Fruit fly (Drosophila melanogaster) whole organism, prepupa: ENCODE data around the gene CG4586.

Experiments
- CG10631 ChIP-seq: fragments of 200-800 bp; sonication (Bioruptor generic); optimal IDR thresholded peaks from 2 replicates; lab custom pipeline; 2016; ENCODE audit warnings: missing biosample characterization, missing genetic modification characterization
- CG10669 ChIP-seq: fragments of 200-800 bp; sonication (Bioruptor generic); optimal IDR thresholded peaks from 3 replicates; lab custom pipeline; 2018; ENCODE audit warnings: missing biosample characterization, mild to moderate bottlenecking, missing genetic modification characterization, moderate library complexity
- CG11762 ChIP-seq: fragments of 200-800 bp; sonication (Bioruptor generic); optimal IDR thresholded peaks from 3 replicates; lab custom pipeline; 2016; ENCODE audit warnings: missing biosample characterization, missing genetic modification characterization; ENCODE audit not compliant: insufficient read depth
- CG15336 ChIP-seq: fragments of 200-800 bp; sonication (Bioruptor generic); IDR thresholded peaks from 2 replicates; pipeline ENCODE4 v1.3.6; 2022; ENCODE audit warnings: missing biosample characterization, missing genetic modification characterization
- CG3032 ChIP-seq: fragments of 200-800 bp; optimal IDR thresholded peaks from 2 replicates; lab custom pipeline; 2019; ENCODE audit warnings: missing biosample characterization, mild to moderate bottlenecking, missing genetic modification characterization, moderate library complexity
- CG31627 ChIP-seq: fragments of 200-800 bp; sonication (Bioruptor generic); optimal IDR thresholded peaks from 3 replicates; lab custom pipeline; 2016; ENCODE audit warnings: missing biosample characterization, missing genetic modification characterization
- CG32006 ChIP-seq: fragments of 200-800 bp; sonication (Bioruptor generic); optimal IDR thresholded peaks from 3 replicates; lab custom pipeline; 2017; ENCODE audit warnings: missing biosample characterization, mild to moderate bottlenecking, missing genetic modification characterization
- CG34406 ChIP-seq: fragments of 200-800 bp; sonication (Bioruptor generic); optimal IDR thresholded peaks from 3 replicates; lab custom pipeline; 2016; ENCODE audit warnings: missing biosample characterization, missing genetic modification characterization
- CG3919 ChIP-seq: fragments of 200-800 bp; sonication (Bioruptor generic); optimal IDR thresholded peaks from 3 replicates; lab custom pipeline; 2016; ENCODE audit warnings: missing biosample characterization, missing genetic modification characterization
- CG6163 ChIP-seq: fragments of 200-800 bp; sonication (Bioruptor generic); IDR thresholded peaks from 3 replicates; pipeline ENCODE4 v1.3.6; 2022; ENCODE audit warnings: missing biosample characterization, missing genetic modification characterization
- CG6792 ChIP-seq: fragments of 200-800 bp; sonication (Bioruptor generic); optimal IDR thresholded peaks from 3 replicates; lab custom pipeline; 2016; ENCODE audit warnings: missing biosample characterization, missing genetic modification characterization
- CG6808 ChIP-seq: fragments of 200-800 bp; sonication (Bioruptor generic); optimal IDR thresholded peaks from 3 replicates; lab custom pipeline; 2017; ENCODE audit warnings: missing biosample characterization, missing genetic modification characterization, mild to moderate bottlenecking, moderate library complexity, missing genetic modification reagents
- CG7368 ChIP-seq: fragments of 200-800 bp; sonication (Bioruptor generic); optimal IDR thresholded peaks from 3 replicates; lab custom pipeline; 2016; ENCODE audit warnings: missing biosample characterization, missing genetic modification characterization
- CG8119 ChIP-seq: fragments of 200-800 bp; sonication (Bioruptor generic); IDR thresholded peaks from 3 replicates; pipeline ENCODE4 v1.3.6; 2022; ENCODE audit warnings: missing biosample characterization, missing genetic modification characterization
- CG8319 ChIP-seq: fragments of 200-800 bp; sonication (Bioruptor generic); optimal IDR thresholded peaks from 3 replicates; lab custom pipeline; 2016; ENCODE audit warnings: missing biosample characterization, missing genetic modification characterization
- CG8632 ChIP-seq: fragments of 200-800 bp; sonication (Bioruptor generic); optimal IDR thresholded peaks from 3 replicates; lab custom pipeline; 2016; ENCODE audit warnings: missing biosample characterization, missing genetic modification characterization
- Eip75B ChIP-seq: fragments of 200-800 bp; sonication (Bioruptor generic); optimal IDR thresholded peaks from 3 replicates; lab custom pipeline; 2016; ENCODE audit warnings: missing biosample characterization, missing genetic modification characterization
- Eip78C ChIP-seq: fragments of 200-800 bp; sonication (Bioruptor generic); peaks from one replicate; lab custom pipeline; 2016; ENCODE audit warnings: missing biosample characterization, missing genetic modification characterization
- Ets96B ChIP-seq: fragments of 200-800 bp; optimal IDR thresholded peaks from 2 replicates; lab custom pipeline; 2019; ENCODE audit warnings: missing biosample characterization, mild to moderate bottlenecking, missing genetic modification characterization, moderate library complexity
- Gug ChIP-seq: fragments of 200-800 bp; sonication (Bioruptor generic); IDR thresholded peaks from 2 replicates; pipeline ENCODE4 v1.3.6; 2022; ENCODE audit warnings: missing biosample characterization, missing genetic modification characterization
- Hr39 ChIP-seq: fragments of 200-800 bp; sonication (Bioruptor generic); optimal IDR thresholded peaks from 2 replicates; lab custom pipeline; 2016; ENCODE audit warnings: missing biosample characterization, missing genetic modification characterization
- Hr4 ChIP-seq: fragments of 200-800 bp; sonication (Bioruptor generic); optimal IDR thresholded peaks from 3 replicates; lab custom pipeline; 2016; ENCODE audit warnings: missing biosample characterization, missing genetic modification characterization
- Lpt ChIP-seq: fragments of 200-800 bp; sonication (Bioruptor generic); optimal IDR thresholded peaks from 3 replicates; lab custom pipeline; 2016; ENCODE audit warnings: missing biosample characterization, missing genetic modification characterization
- Met ChIP-seq: fragments of 200-800 bp; sonication (Bioruptor generic); optimal IDR thresholded peaks from 3 replicates; lab custom pipeline; 2016; ENCODE audit warnings: missing biosample characterization, missing genetic modification characterization
- OdsH ChIP-seq: fragments of 200-800 bp; sonication (Bioruptor generic); optimal IDR thresholded peaks from 3 replicates; lab custom pipeline; 2016; ENCODE audit warnings: missing biosample characterization, missing genetic modification characterization
- Smox ChIP-seq: fragments of 200-800 bp; sonication (Bioruptor generic); optimal IDR thresholded peaks from 3 replicates; lab custom pipeline; 2016; ENCODE audit warnings: missing biosample characterization, missing genetic modification characterization
- Sox102F ChIP-seq: fragments of 200-800 bp; sonication (Bioruptor generic); optimal IDR thresholded peaks from 2 replicates; lab custom pipeline; 2016; ENCODE audit warnings: missing biosample characterization, mild to moderate bottlenecking, missing genetic modification characterization
- Sox14 ChIP-seq: fragments of 200-800 bp; sonication (Bioruptor generic); optimal IDR thresholded peaks from 3 replicates; lab custom pipeline; 2016; ENCODE audit warnings: missing biosample characterization, missing genetic modification characterization
- Sox15 ChIP-seq: fragments of 200-800 bp; sonication (Bioruptor generic); optimal IDR thresholded peaks from 3 replicates; lab custom pipeline; 2016; ENCODE audit warnings: missing biosample characterization, missing genetic modification characterization
- achi ChIP-seq: fragments of 200-800 bp; sonication (Bioruptor generic); optimal IDR thresholded peaks from 3 replicates; lab custom pipeline; 2016; ENCODE audit warnings: missing biosample characterization, missing genetic modification characterization
- acj6 ChIP-seq: fragments of 200-800 bp; sonication (Bioruptor generic); optimal IDR thresholded peaks from 3 replicates; lab custom pipeline; 2016; ENCODE audit warnings: missing biosample characterization, missing genetic modification characterization
- cyc ChIP-seq: fragments of 200-800 bp; sonication (Bioruptor generic); optimal IDR thresholded peaks from 3 replicates; lab custom pipeline; 2016; ENCODE audit warnings: missing biosample characterization, missing genetic modification characterization
- dac ChIP-seq: fragments of 200-800 bp; sonication (Bioruptor generic); optimal IDR thresholded peaks from 2 replicates; lab custom pipeline; 2017; ENCODE audit warnings: missing biosample characterization, mild to moderate bottlenecking, missing genetic modification characterization
- dsx ChIP-seq: fragments of 200-800 bp; optimal IDR thresholded peaks from 3 replicates; lab custom pipeline; 2019; ENCODE audit warnings: missing biosample characterization, mild to moderate bottlenecking, missing genetic modification characterization, moderate library complexity; ENCODE audit not compliant: poor library complexity, severe bottlenecking
- eg ChIP-seq: fragments of 200-800 bp; sonication (Bioruptor generic); IDR thresholded peaks from 3 replicates; pipeline ENCODE4 v1.3.6; 2022; ENCODE audit warnings: missing biosample characterization, missing genetic modification characterization
- esn ChIP-seq: fragments of 200-800 bp; sonication (Bioruptor generic); optimal IDR thresholded peaks from 2 replicates; lab custom pipeline; 2016; ENCODE audit warnings: missing biosample characterization, mild to moderate bottlenecking, missing genetic modification characterization, moderate library complexity
- fd59A ChIP-seq: fragments of 200-800 bp; sonication (Bioruptor generic); optimal IDR thresholded peaks from 2 replicates; lab custom pipeline; 2017; ENCODE audit warnings: missing biosample characterization, mild to moderate bottlenecking, missing genetic modification characterization, missing genetic modification reagents
- fd85E ChIP-seq: fragments of 200-800 bp; sonication (Bioruptor generic); optimal IDR thresholded peaks from 3 replicates; lab custom pipeline; 2016; ENCODE audit warnings: missing biosample characterization, missing genetic modification characterization
- lz ChIP-seq: fragments of 200-800 bp; sonication (Bioruptor generic); optimal IDR thresholded peaks from 3 replicates; lab custom pipeline; 2016; ENCODE audit warnings: missing biosample characterization, missing genetic modification characterization
- net ChIP-seq: fragments of 200-800 bp; sonication (Bioruptor generic); optimal IDR thresholded peaks from 3 replicates; lab custom pipeline; 2016; ENCODE audit warnings: missing biosample characterization, missing genetic modification characterization
- pdm3 ChIP-seq: fragments of 200-800 bp; sonication (Bioruptor generic); optimal IDR thresholded peaks from 3 replicates; lab custom pipeline; 2016; ENCODE audit warnings: missing biosample characterization, missing genetic modification characterization
- spab ChIP-seq: fragments of 200-800 bp; sonication (Bioruptor generic); optimal IDR thresholded peaks from 2 replicates; lab custom pipeline; 2017; ENCODE audit warnings: missing biosample characterization, mild to moderate bottlenecking, missing genetic modification characterization, missing genetic modification reagents
- ss ChIP-seq, 2 experiments: fragments of 200-800 bp; sonication (Bioruptor generic); optimal IDR thresholded peaks; 2 replicates in 1 of 2; 3 replicates in 1 of 2; lab custom pipeline; 2017 to 2018; ENCODE audit warnings: mild to moderate bottlenecking in 2 of 2, missing biosample characterization in 2 of 2, missing genetic modification characterization in 2 of 2, moderate library complexity in 1 of 2
- svp ChIP-seq: fragments of 200-800 bp; sonication (Bioruptor generic); peaks from one replicate; lab custom pipeline; 2016; ENCODE audit warnings: missing biosample characterization, missing genetic modification characterization
- topi ChIP-seq: fragments of 200-800 bp; sonication (Bioruptor generic); optimal IDR thresholded peaks from 3 replicates; lab custom pipeline; 2016; ENCODE audit warnings: missing biosample characterization, missing genetic modification characterization
- vri ChIP-seq: fragments of 200-800 bp; sonication (Bioruptor generic); optimal IDR thresholded peaks from 3 replicates; lab custom pipeline; 2016; ENCODE audit warnings: missing biosample characterization, mild to moderate bottlenecking, missing genetic modification characterization

CG4586 gene

dm6 chrX:6973340-6973739 lies 3.6 kb downstream of the CG4586 start, which contains the start of gene CG3040 (continued):
- TF ChIP-seq esn (GFP tag; lab: Kevin White, UChicago) (peak; percentile 53), dac (GFP tag; lab: Kevin White, UChicago) (no peak), topi (GFP tag; lab: Kevin White, UChicago) (peak; percentile 40), CG6808 (GFP tag; lab: Kevin White, UChicago) (no peak), Gug (GFP tag; lab: Robert Waterston, UW) (no peak), CG7368 (GFP tag; lab: Kevin White, UChicago) (no peak), net (GFP tag; lab: Kevin White, UChicago) (no peak)

dm6 chrX:6974221-6974620 lies 4.5 kb downstream of the CG4586 start:
- peak; percentile 61 for TF ChIP-seq svp (GFP tag; lab: Kevin White, UChicago)
- no peak for TF ChIP-seq esn (GFP tag; lab: Kevin White, UChicago)

dm6 chrX:6976364-6976763 lies 6.6 kb downstream of the CG4586 start:
- peak; percentile 50 for TF ChIP-seq esn (GFP tag; lab: Kevin White, UChicago)
- peak; percentile 12 for TF ChIP-seq vri (GFP tag; lab: Kevin White, UChicago)
- peak; percentile 21 for TF ChIP-seq Eip75B (GFP tag; lab: Kevin White, UChicago)
- TF ChIP-seq CG15336 (GFP tag; lab: Robert Waterston, UW) = peak; percentile 41; the same call in 1 of the 2 replicates
- peak; percentile 28 for TF ChIP-seq CG31627 (GFP tag; lab: Kevin White, UChicago)
- TF ChIP-seq CG34406 (GFP tag; lab: Kevin White, UChicago) = no peak
- peak; percentile 36 for TF ChIP-seq topi (GFP tag; lab: Kevin White, UChicago)
- TF ChIP-seq eg (GFP tag; lab: Robert Waterston, UW) = peak; percentile 28; the same call in 1 of the 3 replicates
- no peak for TF ChIP-seq dac (GFP tag; lab: Kevin White, UChicago)
- TF ChIP-seq CG32006 (GFP tag; lab: Kevin White, UChicago) = peak; percentile 36
- TF ChIP-seq CG6163 = peak; percentile 66; the same call in 2 of the 3 replicates
- no peak for TF ChIP-seq Sox15 (GFP tag; lab: Kevin White, UChicago)
- TF ChIP-seq CG8319 (GFP tag; lab: Kevin White, UChicago) = no peak
- TF ChIP-seq cyc (GFP tag; lab: Kevin White, UChicago) = peak; percentile 2
- TF ChIP-seq Smox (GFP tag; lab: Kevin White, UChicago) = peak; percentile 24
- peak; percentile 31 for TF ChIP-seq Hr39 (GFP tag; lab: Kevin White, UChicago)
- peak; percentile 49 for TF ChIP-seq CG3919 (GFP tag; lab: Kevin White, UChicago)
- TF ChIP-seq Lpt (GFP tag; lab: Kevin White, UChicago) = no peak
- no peak for TF ChIP-seq Gug (GFP tag; lab: Robert Waterston, UW)
- TF ChIP-seq fd85E (GFP tag; lab: Kevin White, UChicago) = no peak
- TF ChIP-seq CG10669 (GFP tag; lab: Kevin White, UChicago) = peak; percentile 37
- peak; percentile 54 for TF ChIP-seq acj6 (GFP tag; lab: Kevin White, UChicago)
- TF ChIP-seq Sox102F = no peak
- peak; percentile 53 for TF ChIP-seq CG3032 (tag; lab: Kevin White, UChicago)
- TF ChIP-seq CG10631 = peak; percentile 28
- peak; percentile 47 for TF ChIP-seq OdsH (GFP tag; lab: Kevin White, UChicago)
- TF ChIP-seq Eip78C = peak; percentile 79
- TF ChIP-seq Met (GFP tag; lab: Kevin White, UChicago) = peak; percentile 47
- TF ChIP-seq achi (GFP tag; lab: Kevin White, UChicago) = peak; percentile 3
- peak; percentile 35 for TF ChIP-seq Sox14 (GFP tag; lab: Kevin White, UChicago)
- TF ChIP-seq svp (GFP tag; lab: Kevin White, UChicago) = peak; percentile 76
- peak in 1 of 2 experiments; percentile 52 for TF ChIP-seq ss (GFP tag; optimal IDR thresholded peaks at IDR 0.05; lab: Kevin White, UChicago)
- TF ChIP-seq CG11762 = no peak
- peak; percentile 6 for TF ChIP-seq CG7368 (GFP tag; lab: Kevin White, UChicago)
- peak; percentile 24 for TF ChIP-seq CG6808 (GFP tag; lab: Kevin White, UChicago)
- TF ChIP-seq net (GFP tag; lab: Kevin White, UChicago) = peak; percentile 13
- peak; percentile 18 for TF ChIP-seq Hr4 (GFP tag; lab: Kevin White, UChicago)
- peak; percentile 13 for TF ChIP-seq fd59A (GFP tag; lab: Kevin White, UChicago)
- peak; percentile 0 for TF ChIP-seq CG8632
- TF ChIP-seq lz (GFP tag; lab: Kevin White, UChicago) = peak; percentile 26
- TF ChIP-seq dsx (GFP tag; lab: Kevin White, UChicago) = no peak
- TF ChIP-seq CG8119 (GFP tag; lab: Robert Waterston, UW) = 0 out of 3 replicates have a peak, but pooled peaks have one; percentile 28
- peak; percentile 27 for TF ChIP-seq spab (GFP tag; lab: Kevin White, UChicago)
- peak; percentile 38 for TF ChIP-seq Ets96B (tag; lab: Kevin White, UChicago)
- peak; percentile 24 for TF ChIP-seq CG6792
- TF ChIP-seq pdm3 (GFP tag; lab: Kevin White, UChicago) = peak; percentile 27
